Worm (Caenorhabditis elegans) whole organism, mixed stage, embryonic: Measurements from ENCODE around the gene C30G7.3.

Source experiments
- M03D4.4 ChIP-seq: sonication (generic microtip); optimal IDR thresholded peaks from 2 replicates; lab custom pipeline; 2017; ENCODE audit warnings: mild to moderate bottlenecking, missing genetic modification characterization, missing compliant biosample characterization
- bed-3 ChIP-seq: fragments of 200-800 bp; sonication (Bioruptor generic); optimal IDR thresholded peaks from 3 replicates; lab custom pipeline; 2018; ENCODE audit warnings: mild to moderate bottlenecking, missing genetic modification characterization, moderate library complexity, missing compliant biosample characterization
- blmp-1 ChIP-seq: fragments of 150-350 bp; optimal IDR thresholded peaks from 2 replicates; lab custom pipeline; 2014; ENCODE audit warnings: missing biosample characterization, missing genetic modification characterization
- ceh-43 ChIP-seq: fragments of 200-800 bp; sonication (Bioruptor generic); optimal IDR thresholded peaks from 2 replicates; lab custom pipeline; 2018; ENCODE audit warnings: mild to moderate bottlenecking, missing genetic modification characterization, moderate library complexity, missing compliant biosample characterization
- ceh-83 ChIP-seq: fragments of 200-800 bp; sonication (Bioruptor generic); optimal IDR thresholded peaks from 2 replicates; lab custom pipeline; 2018; ENCODE audit warnings: mild to moderate bottlenecking, missing genetic modification characterization, missing compliant biosample characterization
- ces-1 ChIP-seq: fragments of 150-350 bp; optimal IDR thresholded peaks from 2 replicates; lab custom pipeline; 2014; ENCODE audit warnings: missing biosample characterization, missing genetic modification reagents, missing genetic modification characterization
- cnd-1 ChIP-seq: fragments of 200-800 bp; sonication (Bioruptor generic); optimal IDR thresholded peaks from 2 replicates; lab custom pipeline; 2018; ENCODE audit warnings: mild to moderate bottlenecking, missing genetic modification characterization, missing compliant biosample characterization
- elt-1 ChIP-seq: sonication (generic microtip); optimal IDR thresholded peaks from 2 replicates; lab custom pipeline; 2017; ENCODE audit warnings: missing genetic modification characterization, mild to moderate bottlenecking, missing compliant biosample characterization, antibody characterized with exemption, moderate library complexity, borderline replicate concordance; ENCODE audit not compliant: insufficient read depth
- elt-3 ChIP-seq: fragments of 150-350 bp; optimal IDR thresholded peaks from 2 replicates; lab custom pipeline; 2014; ENCODE audit warnings: missing biosample characterization, missing genetic modification characterization
- flh-1 ChIP-seq: fragments of 200-800 bp; sonication (Bioruptor generic); optimal IDR thresholded peaks from 2 replicates; lab custom pipeline; 2018; ENCODE audit warnings: mild to moderate bottlenecking, missing genetic modification characterization, moderate library complexity, missing compliant biosample characterization
- ham-2 ChIP-seq: fragments of 200-800 bp; sonication (Bioruptor generic); optimal IDR thresholded peaks from 2 replicates; lab custom pipeline; 2018; ENCODE audit warnings: mild to moderate bottlenecking, missing genetic modification characterization, missing compliant biosample characterization
- hlh-1 ChIP-seq: fragments of 150-350 bp; optimal IDR thresholded peaks from 2 replicates; lab custom pipeline; 2014; ENCODE audit warnings: missing biosample characterization, missing genetic modification reagents, missing genetic modification characterization
- lin-13 ChIP-seq: fragments of 150-350 bp; optimal IDR thresholded peaks from 2 replicates; lab custom pipeline; 2014; ENCODE audit warnings: missing biosample characterization, missing genetic modification characterization
- lin-32 ChIP-seq: fragments of 200-800 bp; sonication (Bioruptor generic); optimal IDR thresholded peaks from 2 replicates; lab custom pipeline; 2018; ENCODE audit warnings: mild to moderate bottlenecking, missing genetic modification characterization, missing compliant biosample characterization
- lsy-2 ChIP-seq: fragments of 150-350 bp; optimal IDR thresholded peaks from 2 replicates; lab custom pipeline; 2014; ENCODE audit warnings: missing biosample characterization, missing genetic modification characterization
- mab-5 ChIP-seq: fragments of 150-350 bp; optimal IDR thresholded peaks from 2 replicates; lab custom pipeline; 2014; ENCODE audit warnings: missing biosample characterization, missing genetic modification characterization
- mep-1 ChIP-seq: fragments of 150-350 bp; optimal IDR thresholded peaks from 2 replicates; lab custom pipeline; 2017; ENCODE audit warnings: missing biosample characterization, missing genetic modification reagents, missing genetic modification characterization, inconsistent platforms
- mls-2 ChIP-seq: sonication (generic microtip); optimal IDR thresholded peaks from 2 replicates; lab custom pipeline; 2016; ENCODE audit warnings: mild to moderate bottlenecking, missing genetic modification characterization, moderate library complexity, missing compliant biosample characterization
- nhr-12 ChIP-seq: fragments of 150-350 bp; optimal IDR thresholded peaks from 2 replicates; lab custom pipeline; 2014; ENCODE audit warnings: missing biosample characterization, missing genetic modification characterization
- nhr-237 ChIP-seq: fragments of 150-350 bp; optimal IDR thresholded peaks from 2 replicates; lab custom pipeline; 2014; ENCODE audit warnings: missing biosample characterization, missing genetic modification characterization
- nhr-28 ChIP-seq: fragments of 150-350 bp; optimal IDR thresholded peaks from 2 replicates; lab custom pipeline; 2014; ENCODE audit warnings: missing biosample characterization, missing genetic modification characterization
- nhr-76 ChIP-seq: sonication (generic microtip); optimal IDR thresholded peaks from 2 replicates; lab custom pipeline; 2017; ENCODE audit warnings: missing biosample characterization, missing genetic modification characterization
- pha-4 ChIP-seq: fragments of 150-350 bp; optimal IDR thresholded peaks from 2 replicates; lab custom pipeline; 2018; ENCODE audit warnings: missing biosample characterization, missing genetic modification reagents, missing genetic modification characterization
- sem-2 ChIP-seq: fragments of 200-800 bp; sonication (Bioruptor generic); optimal IDR thresholded peaks from 2 replicates; lab custom pipeline; 2018; ENCODE audit warnings: mild to moderate bottlenecking, missing genetic modification characterization, missing compliant biosample characterization
- sptf-1 ChIP-seq: sonication (generic microtip); optimal IDR thresholded peaks from 2 replicates; lab custom pipeline; 2017; ENCODE audit warnings: mild to moderate bottlenecking, missing genetic modification characterization, moderate library complexity, missing compliant biosample characterization
- unc-120 ChIP-seq: sonication (generic microtip); optimal IDR thresholded peaks from 2 replicates; lab custom pipeline; 2017; ENCODE audit warnings: missing genetic modification characterization, missing compliant biosample characterization; ENCODE audit not compliant: poor library complexity, severe bottlenecking
- zip-8 ChIP-seq: fragments of 150-350 bp; optimal IDR thresholded peaks from 2 replicates; lab custom pipeline; 2014; ENCODE audit warnings: missing biosample characterization, missing genetic modification characterization

Gene C30G7.3

ce11 chrV:14979937-14980336 is 34.4 kb upstream of the C30G7.3 start, which contains the start of gene xbx-1:
xbx-1 (plus strand) TSS chrV:14980237.
- TF ChIP-seq lin-32 (GFP tag; lab: Kevin White, UChicago) = no peak

- no peak for TF ChIP-seq ceh-43 (GFP tag; lab: Kevin White, UChicago)
- no peak for TF ChIP-seq hlh-1
- TF ChIP-seq bed-3 (GFP tag; lab: Kevin White, UChicago) = no peak
- TF ChIP-seq ceh-83 (GFP tag; lab: Kevin White, UChicago) = no peak
- TF ChIP-seq ces-1 = no peak
- TF ChIP-seq flh-1 (GFP tag; lab: Kevin White, UChicago) = no peak
- TF ChIP-seq sptf-1 (tag; lab: Kevin White, UChicago) = no peak
- TF ChIP-seq cnd-1 (tag; lab: Kevin White, UChicago) = no peak
- TF ChIP-seq pha-4 (tag; lab: Kevin White, UChicago) = no peak
- TF ChIP-seq lin-32 (GFP tag; lab: Kevin White, UChicago) = no peak
- TF ChIP-seq mep-1 (tag; lab: Kevin White, UChicago) = no peak
- TF ChIP-seq unc-120 (tag; lab: Kevin White, UChicago) = no peak
- TF ChIP-seq elt-3 = no peak
- no peak for TF ChIP-seq ham-2 (GFP tag; lab: Kevin White, UChicago)
- no peak for TF ChIP-seq nhr-237 (tag; lab: Kevin White, UChicago)
- no peak for TF ChIP-seq mls-2 (tag; lab: Kevin White, UChicago)
- no peak for TF ChIP-seq nhr-28 (tag; lab: Kevin White, UChicago)
- no peak for TF ChIP-seq elt-1 (tag; lab: Kevin White, UChicago)
Observed at ce11 chrV:14978205-14978751, 32.8 kb upstream of the C30G7.3 start, which contains the start of the genes grd-12 and F02D8.1. grd-12 (plus strand) TSS chrV:14978505. F02D8.1 (minus strand) TSS chrV:14978701.

ce11 chrV:14971136-14971535 is 25.6 kb upstream of the C30G7.3 start, which contains the start of gene nlp-59:
nlp-59 (plus strand) TSS chrV:14971436.
- TF ChIP-seq nhr-12 (tag; lab: Kevin White, UChicago) = no peak
- TF ChIP-seq cnd-1 (tag; lab: Kevin White, UChicago) = no peak
- TF ChIP-seq elt-3 = no peak
- TF ChIP-seq lin-32 (GFP tag; lab: Kevin White, UChicago) = no peak
- TF ChIP-seq lsy-2 = no peak
- no peak for TF ChIP-seq hlh-1
- no peak for TF ChIP-seq sptf-1 (tag; lab: Kevin White, UChicago)
- TF ChIP-seq zip-8 (tag; lab: Kevin White, UChicago) = no peak
- TF ChIP-seq nhr-76 (tag; lab: Kevin White, UChicago) = no peak
- no peak for TF ChIP-seq elt-1 (tag; lab: Kevin White, UChicago)
- TF ChIP-seq pha-4 (tag; lab: Kevin White, UChicago) = no peak
- no peak for TF ChIP-seq mep-1 (tag; lab: Kevin White, UChicago)
- TF ChIP-seq sem-2 (GFP tag; lab: Kevin White, UChicago) = no peak
- TF ChIP-seq blmp-1 (tag; lab: Kevin White, UChicago) = no peak

ce11 chrV:14955676-14956075 is 10.2 kb upstream of the C30G7.3 start, which contains the start of gene F02D8.9:
F02D8.9 (minus strand) TSS chrV:14955776.
- TF ChIP-seq M03D4.4 (tag; lab: Kevin White, UChicago) (no peak), nhr-12 (tag; lab: Kevin White, UChicago) (no peak), lsy-2 (no peak), bed-3 (GFP tag; lab: Kevin White, UChicago) (no peak), ham-2 (GFP tag; lab: Kevin White, UChicago) (no peak), sptf-1 (tag; lab: Kevin White, UChicago) (no peak), unc-120 (tag; lab: Kevin White, UChicago) (no peak), elt-3 (no peak), nhr-237 (tag; lab: Kevin White, UChicago) (no peak), sem-2 (GFP tag; lab: Kevin White, UChicago) (no peak), ceh-43 (GFP tag; lab: Kevin White, UChicago) (no peak), mab-5 (no peak), flh-1 (GFP tag; lab: Kevin White, UChicago) (no peak), nhr-76 (tag; lab: Kevin White, UChicago) (no peak), pha-4 (tag; lab: Kevin White, UChicago) (no peak)
- TF ChIP-seq, all 35 proteins: peak for 0

ce11 chrV:14954633-14955032 is 9.1 kb upstream of the C30G7.3 start, which contains the start of gene C30G7.5:
C30G7.5 (minus strand) TSS chrV:14954733.
- no peak for TF ChIP-seq nhr-28 (tag; lab: Kevin White, UChicago)
- TF ChIP-seq ceh-43 (GFP tag; lab: Kevin White, UChicago) = no peak
- no peak for TF ChIP-seq lin-13
- no peak for TF ChIP-seq pha-4 (tag; lab: Kevin White, UChicago)
- TF ChIP-seq elt-3 = no peak
- no peak for TF ChIP-seq lsy-2
- TF ChIP-seq hlh-1 = no peak
- TF ChIP-seq unc-120 (tag; lab: Kevin White, UChicago) = no peak
- no peak for TF ChIP-seq mls-2 (tag; lab: Kevin White, UChicago)
